Worm (Caenorhabditis elegans) whole organism, late embryonic: Measurements from ENCODE around the gene rnp-2.

ENCODE experiments used
- C08G9.2 ChIP-seq: sonication (generic microtip); optimal IDR thresholded peaks from 2 replicates; lab custom pipeline; 2016; ENCODE audit warnings: mild to moderate bottlenecking, missing genetic modification characterization, moderate library complexity, missing compliant biosample characterization
- ahr-1 ChIP-seq: sonication (generic microtip); optimal IDR thresholded peaks from 2 replicates; lab custom pipeline; 2016; ENCODE audit warnings: missing genetic modification characterization, missing compliant biosample characterization
- ama-1 ChIP-seq: fragments of 150-350 bp; optimal IDR thresholded peaks from 2 replicates; lab custom pipeline; 2014
- ceh-9 ChIP-seq: sonication (generic microtip); optimal IDR thresholded peaks from 2 replicates; lab custom pipeline; 2016; ENCODE audit warnings: mild to moderate bottlenecking, missing genetic modification characterization, inconsistent platforms, missing compliant biosample characterization
- dmd-4 ChIP-seq: sonication (generic microtip); optimal IDR thresholded peaks from 2 replicates; lab custom pipeline; 2016; ENCODE audit warnings: borderline replicate concordance, missing genetic modification characterization, missing compliant biosample characterization
- fkh-10 ChIP-seq: fragments of 150-350 bp; optimal IDR thresholded peaks from 2 replicates; lab custom pipeline; 2014; ENCODE audit warnings: missing biosample characterization, missing genetic modification reagents, missing genetic modification characterization
- nfya-1 ChIP-seq: sonication (generic microtip); optimal IDR thresholded peaks from 2 replicates; lab custom pipeline; 2017; ENCODE audit warnings: missing genetic modification characterization, mild to moderate bottlenecking, missing compliant biosample characterization, antibody characterized with exemption, moderate library complexity
- npax-4 ChIP-seq: sonication (generic microtip); optimal IDR thresholded peaks from 2 replicates; lab custom pipeline; 2016; ENCODE audit warnings: missing genetic modification characterization, missing compliant biosample characterization
- pha-4 ChIP-seq: fragments of 150-350 bp; optimal IDR thresholded peaks from 2 replicates; lab custom pipeline; 2018; ENCODE audit warnings: missing biosample characterization, missing genetic modification reagents, missing genetic modification characterization
- unc-86 ChIP-seq: sonication (generic microtip); optimal IDR thresholded peaks from 2 replicates; lab custom pipeline; 2016; ENCODE audit warnings: missing genetic modification characterization, missing compliant biosample characterization

ce11 chrIV:4178424-4178823 lies 6.5 kb downstream of the rnp-2 start, which contains the start of gene tsen-34:
- TF ChIP-seq ceh-9 (tag; lab: Kevin White, UChicago) (no peak), dmd-4 (tag; lab: Kevin White, UChicago) (no peak), npax-4 (tag; lab: Kevin White, UChicago) (no peak), nfya-1 (tag; lab: Kevin White, UChicago) (no peak), ama-1 (lab: Kevin White, UChicago) (no peak), fkh-10 (no peak), C08G9.2 (tag; lab: Kevin White, UChicago) (no peak), unc-86 (no peak), ahr-1 (tag; lab: Kevin White, UChicago) (no peak), pha-4 (tag; lab: Kevin White, UChicago) (no peak)
